Fruit fly (Drosophila melanogaster): ENCODE measurements around the gene CG5961.

The CG5961 gene

dm6 chr3R:12425510-12426309, 34.4 kb downstream of the CG5961 start, which contains the start of gene Pp1-87B (continued):
- TF ChIP-seq CG9215 (GFP tag; IDR thresholded peaks at IDR 0.05) (0 out of 2 replicates have a peak, but pooled peaks have one; percentile 13), CG10274 (GFP tag; optimal IDR thresholded peaks at IDR 0.05) (no peak), dmrt11E (tag; optimal IDR thresholded peaks at IDR 0.05) (no peak), CG30403 (GFP tag; optimal IDR thresholded peaks at IDR 0.05) (peak; percentile 39), lola (GFP tag; optimal IDR thresholded peaks at IDR 0.05) (peak in 1 of 3 experiments; percentile 28), Side (GFP tag; optimal IDR thresholded peaks at IDR 0.05) (peak; percentile 32), CG34376 (GFP tag; optimal IDR thresholded peaks at IDR 0.05) (peak; percentile 9), Nf-YC (tag; optimal IDR thresholded peaks at IDR 0.05) (peak; percentile 46), Dll (GFP tag; IDR thresholded peaks at IDR 0.05; ENCODE audit: partially characterized antibody) (0 out of 4 replicates have a peak, but pooled peaks have one; percentile 23), knrl (GFP tag; IDR thresholded peaks at IDR 0.05; ENCODE audit: partially characterized antibody) (peak; percentile 43; the same call in 2 of the 3 replicates), Ets65A (GFP tag) (peak; percentile 89), chm (GFP tag; IDR thresholded peaks at IDR 0.05) (0 out of 2 replicates have a peak, but pooled peaks have one; percentile 52), sima (GFP tag; optimal IDR thresholded peaks at IDR 0.05) (no peak), CG10321 (GFP tag; IDR thresholded peaks at IDR 0.05) (peak; percentile 91), CG17361 (GFP tag; IDR thresholded peaks at IDR 0.05) (peak; percentile 80), phol (tag; optimal IDR thresholded peaks at IDR 0.05) (peak; percentile 100), bab2 (GFP tag; optimal IDR thresholded peaks at IDR 0.05) (no peak), BEAF-32 (GFP tag; optimal IDR thresholded peaks at IDR 0.05) (peak; percentile 70), Tbp (GFP tag; optimal IDR thresholded peaks at IDR 0.05) (peak; percentile 21), CG7786 (GFP tag; optimal IDR thresholded peaks at IDR 0.05) (peak; percentile 2), CG30020 (tag; optimal IDR thresholded peaks at IDR 0.05) (peak; percentile 45), CG10209 (GFP tag; optimal IDR thresholded peaks at IDR 0.05) (peak; percentile 18), HmgD (GFP tag; optimal IDR thresholded peaks at IDR 0.05) (peak; percentile 40), gfzf (GFP tag; optimal IDR thresholded peaks at IDR 0.05) (peak; percentile 17), Nf-YB (GFP tag; optimal IDR thresholded peaks at IDR 0.05) (peak; percentile 13), prd (optimal IDR thresholded peaks at IDR 0.05) (no peak), prd (GFP tag; IDR thresholded peaks at IDR 0.05) (peak; percentile 22; the same call in 1 of the 3 replicates), Med (GFP tag) (peak; percentile 76), zen (tag; optimal IDR thresholded peaks at IDR 0.05) (peak; percentile 38), tll (GFP tag; optimal IDR thresholded peaks at IDR 0.05) (peak; percentile 40 to 98), CG31388 (GFP tag; optimal IDR thresholded peaks at IDR 0.05) (no peak), CG10267 (tag; optimal IDR thresholded peaks at IDR 0.05) (peak; percentile 16), Sin3A (optimal IDR thresholded peaks at IDR 0.05) (peak; percentile 100), CG1832 (GFP tag; optimal IDR thresholded peaks at IDR 0.05) (peak; percentile 95), sim (GFP tag; IDR thresholded peaks at IDR 0.05) (no peak), inv (GFP tag; IDR thresholded peaks at IDR 0.05; ENCODE audit: partially characterized antibody) (peak; percentile 25; the same call in 1 of the 2 replicates), CG10543 (GFP tag; optimal IDR thresholded peaks at IDR 0.05) (peak; percentile 53), ci (GFP tag; IDR thresholded peaks at IDR 0.05) (0 out of 3 replicates have a peak, but pooled peaks have one; percentile 5), CG18262 (tag; optimal IDR thresholded peaks at IDR 0.05) (peak; percentile 34), CG31441 (GFP tag; IDR thresholded peaks at IDR 0.05) (peak; percentile 25; the same call in 1 of the 2 replicates), E2f2 (GFP tag; IDR thresholded peaks at IDR 0.05) (no peak), CG16813 (GFP tag; IDR thresholded peaks at IDR 0.05; ENCODE audit: partially characterized antibody) (peak; percentile 55; the same call in 1 of the 3 replicates), CG8478 (optimal IDR thresholded peaks at IDR 0.05) (peak; percentile 97), Fer2 (tag; optimal IDR thresholded peaks at IDR 0.05) (no peak), stwl (tag; optimal IDR thresholded peaks at IDR 0.05) (peak; percentile 46), CG3847 (GFP tag; IDR thresholded peaks at IDR 0.05) (peak; percentile 64), CG1529 (GFP tag; optimal IDR thresholded peaks at IDR 0.05) (no peak), Trl (optimal IDR thresholded peaks at IDR 0.05) (no peak), Trl (GFP tag; optimal IDR thresholded peaks at IDR 0.05) (peak; percentile 7)
